Worm (Caenorhabditis elegans): Measurements from ENCODE around the gene cyp-44A1.

ce11 chrII:5481982-5482381, 21.9 kb upstream of the cyp-44A1 start, which contains the start of gene cal-8:
- TF ChIP-seq nhr-76 (tag; optimal IDR thresholded peaks at IDR 0.05) (no peak), unc-62 (GFP tag; optimal IDR thresholded peaks at IDR 0.05) (no peak), nhr-12 (tag; optimal IDR thresholded peaks at IDR 0.05) (no peak), hlh-1 (tag; optimal IDR thresholded peaks at IDR 0.05) (no peak), pha-4 (tag; optimal IDR thresholded peaks at IDR 0.05) (no peak), cnd-1 (tag; optimal IDR thresholded peaks at IDR 0.05) (no peak)

All from whole organism, mixed stage, embryonic.